Fruit fly (Drosophila melanogaster) S2 (cell line): ENCODE measurements around the gene RFeSP.

ENCODE experiments used
- CG8478 ChIP-seq: fragments of >200 bp; optimal IDR thresholded peaks from 2 replicates; lab custom pipeline; 2018
- CTCF ChIP-seq, 2 experiments: fragments of >200 bp; optimal IDR thresholded peaks; 2 replicates each; lab custom pipeline; 2018

DNA sequence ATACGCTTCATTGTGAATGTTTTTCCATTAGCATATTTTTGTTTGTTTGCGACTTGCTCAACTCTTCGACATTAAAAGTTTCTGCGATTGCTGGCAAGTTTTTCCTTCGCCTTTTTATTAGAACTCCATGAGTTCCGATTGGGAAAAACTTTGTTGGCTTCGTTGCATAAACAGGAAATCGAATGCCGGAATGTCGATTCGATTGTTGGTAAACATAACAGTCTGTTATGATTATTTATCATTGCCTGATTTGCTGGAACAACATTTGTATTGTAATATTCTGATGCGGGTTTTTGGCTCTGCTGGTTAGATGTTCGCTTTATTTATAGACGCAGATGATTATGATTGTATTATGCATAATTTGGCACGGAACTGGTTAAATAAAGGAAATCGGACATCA lies 34.2 kb downstream of the RFeSP start:
- no peak for TF ChIP-seq CG8478 (lab: Kevin White, UChicago)
- no peak for TF ChIP-seq CTCF (optimal IDR thresholded peaks at IDR 0.05; lab: Kevin White, UChicago)
